Worm (Caenorhabditis elegans) whole organism, young adult: ENCODE measurements around the gene nos-1.

ENCODE experiments used
- ama-1 ChIP-seq, 3 experiments: fragments of 150-350 bp in 1 of 3; sonication (generic microtip) in 2 of 3; optimal IDR thresholded peaks; 2 replicates each; lab custom pipeline; 2014 to 2018; ENCODE audit warnings: missing biosample characterization in 2 of 3, missing genetic modification characterization in 2 of 3, missing genetic modification reagents in 2 of 3
- chd-7 ChIP-seq: sonication (generic microtip); optimal IDR thresholded peaks from 2 replicates; lab custom pipeline; 2016; ENCODE audit warnings: mild to moderate bottlenecking, missing genetic modification characterization, moderate library complexity, missing compliant biosample characterization
- dox-1 ChIP-seq: fragments of 200-800 bp; sonication (Bioruptor generic); IDR thresholded peaks from 2 replicates; pipeline ENCODE4 v1.3.6; 2022; ENCODE audit warnings: missing genetic modification reagents, missing genetic modification characterization, missing compliant biosample characterization
- ets-4 ChIP-seq: fragments of 200-800 bp; sonication (Bioruptor generic); optimal IDR thresholded peaks from 2 replicates; lab custom pipeline; 2018; ENCODE audit warnings: mild to moderate bottlenecking, missing genetic modification characterization, missing compliant biosample characterization
- madf-8 ChIP-seq: fragments of 200-800 bp; sonication (Bioruptor generic); conservative IDR thresholded peaks from 2 replicates; pipeline ENCODE4 v1.3.6; 2022; ENCODE audit warnings: missing genetic modification reagents, missing genetic modification characterization, missing compliant biosample characterization
- nfya-1 ChIP-seq: sonication (generic microtip); optimal IDR thresholded peaks from 2 replicates; lab custom pipeline; 2017; ENCODE audit warnings: antibody characterized with exemption, missing compliant biosample characterization, missing genetic modification characterization, borderline replicate concordance; ENCODE audit not compliant: insufficient read depth
- tbx-9 ChIP-seq: sonication (generic microtip); optimal IDR thresholded peaks from 2 replicates; lab custom pipeline; 2016; ENCODE audit warnings: borderline replicate concordance, missing genetic modification characterization, inconsistent platforms, missing compliant biosample characterization

DNA sequence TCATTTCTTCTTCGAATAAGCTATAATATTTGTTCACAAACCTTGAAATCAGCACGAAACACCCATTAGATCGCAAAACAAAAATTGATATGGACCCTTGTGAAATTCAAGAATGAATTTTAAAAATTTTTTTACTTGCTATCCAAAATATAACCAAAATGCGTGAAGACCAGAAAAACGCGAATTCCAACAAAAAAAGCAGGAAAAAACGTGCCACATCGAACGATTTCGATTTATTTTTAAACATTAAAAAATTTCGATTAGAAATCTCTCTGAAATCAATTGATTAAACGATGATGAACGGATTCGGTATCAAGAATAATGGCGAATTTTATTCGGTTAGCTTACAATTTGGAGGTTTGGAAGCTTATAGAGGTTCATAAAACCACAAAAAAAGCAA lies 5.6 kb downstream of the nos-1 start, which contains the start of the genes tceb-3 and gskl-1:
- TF ChIP-seq tbx-9 (tag; lab: Kevin White, UChicago) = no peak
- TF ChIP-seq ama-1 (optimal IDR thresholded peaks at IDR 0.05; lab: Kevin White, UChicago) = no peak
- no peak for TF ChIP-seq ama-1 (GFP tag; optimal IDR thresholded peaks at IDR 0.05; lab: Kevin White, UChicago)
- TF ChIP-seq ets-4 (GFP tag; lab: Kevin White, UChicago) = no peak
- TF ChIP-seq dox-1 = no peak
- no peak for TF ChIP-seq madf-8 (GFP tag; lab: Robert Waterston, UW)
- no peak for TF ChIP-seq chd-7
- no peak for TF ChIP-seq nfya-1 (tag; lab: Kevin White, UChicago)
